Worm (Caenorhabditis elegans) whole organism, L1 larva: ENCODE measurements around the gene eif-3.K.
A peak's percentile ranks its signal among the peaks of the same experiment; 100 is the strongest.

Source experiments
- C34B4.2 ChIP-seq: sonication (generic microtip); optimal IDR thresholded peaks from 2 replicates; lab custom pipeline; 2017; ENCODE audit warnings: mild to moderate bottlenecking, missing genetic modification characterization, missing compliant biosample characterization
- ama-1 ChIP-seq: fragments of 150-350 bp; optimal IDR thresholded peaks from 2 replicates; lab custom pipeline; 2014
- blmp-1 ChIP-seq: fragments of 150-350 bp; optimal IDR thresholded peaks from 2 replicates; lab custom pipeline; 2014; ENCODE audit warnings: missing biosample characterization, missing genetic modification characterization
- ceh-88 ChIP-seq: fragments of 200-800 bp; sonication (Bioruptor generic); IDR thresholded peaks from 2 replicates; pipeline ENCODE4 v1.3.6; 2022; ENCODE audit warnings: missing genetic modification characterization, missing compliant biosample characterization
- dpl-1 ChIP-seq, 3 experiments: fragments of 150-350 bp in 2 of 3; sonication (generic microtip) in 1 of 3; optimal IDR thresholded peaks; 2 replicates each; lab custom pipeline; 2014 to 2017; ENCODE audit warnings: missing biosample characterization in 3 of 3, missing genetic modification characterization in 3 of 3, missing genetic modification reagents in 3 of 3
- efl-1 ChIP-seq, 4 experiments: fragments of 150-350 bp; optimal IDR thresholded peaks in 3 of 4; peaks in 1 of 4; 1 replicate in 1 of 4; 2 replicates in 3 of 4; lab custom pipeline; 2014; ENCODE audit warnings: missing biosample characterization in 2 of 4, missing genetic modification characterization in 2 of 4, missing genetic modification reagents in 2 of 4
- efl-3 ChIP-seq: fragments of 200-800 bp; sonication (Bioruptor generic); optimal IDR thresholded peaks from 2 replicates; lab custom pipeline; 2018; ENCODE audit warnings: mild to moderate bottlenecking, missing genetic modification characterization, missing compliant biosample characterization
- egl-13 ChIP-seq: sonication (generic microtip); optimal IDR thresholded peaks from 2 replicates; lab custom pipeline; 2016; ENCODE audit warnings: missing genotype, missing genetic modification reagents, missing genetic modification characterization, missing compliant biosample characterization
- egl-27 ChIP-seq, 2 experiments: fragments of 150-350 bp in 1 of 2; sonication (generic microtip); optimal IDR thresholded peaks; 3 replicates each; lab custom pipeline; 2017 to 2018; ENCODE audit warnings: missing biosample characterization in 2 of 2, missing genetic modification characterization in 2 of 2, missing genetic modification reagents in 2 of 2
- elt-2 ChIP-seq: sonication (generic microtip); optimal IDR thresholded peaks from 2 replicates; lab custom pipeline; 2016; ENCODE audit warnings: missing genetic modification characterization, mild to moderate bottlenecking, inconsistent platforms, missing compliant biosample characterization, missing genetic modification reagents
- elt-3 ChIP-seq, 6 experiments: fragments of 150-350 bp in 1 of 6; sonication (generic microtip); optimal IDR thresholded peaks; 2 replicates each; lab custom pipeline; 2017 to 2018; ENCODE audit warnings: missing biosample characterization in 6 of 6, missing genetic modification characterization in 6 of 6, inconsistent platforms in 1 of 6
- hlh-17 ChIP-seq: fragments of 200-800 bp; sonication (Bioruptor generic); optimal IDR thresholded peaks from 2 replicates; lab custom pipeline; 2018; ENCODE audit warnings: missing genetic modification characterization, mild to moderate bottlenecking, missing compliant biosample characterization, moderate library complexity, borderline replicate concordance
- hlh-4 ChIP-seq: sonication (generic microtip); optimal IDR thresholded peaks from 2 replicates; lab custom pipeline; 2016; ENCODE audit warnings: mild to moderate bottlenecking, missing genetic modification characterization, missing compliant biosample characterization
- irx-1 ChIP-seq: sonication (generic microtip); optimal IDR thresholded peaks from 2 replicates; lab custom pipeline; 2016; ENCODE audit warnings: missing genetic modification characterization, missing compliant biosample characterization
- isw-1 ChIP-seq: fragments of 200-800 bp; sonication (Bioruptor generic); IDR thresholded peaks from 2 replicates; pipeline ENCODE4 v1.3.6; 2022; ENCODE audit warnings: missing genetic modification characterization, missing compliant biosample characterization
- lin-14 ChIP-seq: fragments of 200-800 bp; sonication (Bioruptor generic); optimal IDR thresholded peaks from 2 replicates; lab custom pipeline; 2018; ENCODE audit warnings: mild to moderate bottlenecking, missing genetic modification characterization, moderate library complexity, missing compliant biosample characterization
- lin-15B ChIP-seq: fragments of 150-350 bp; sonication (generic microtip); optimal IDR thresholded peaks from 3 replicates; lab custom pipeline; 2014; ENCODE audit warnings: missing biosample characterization, missing genetic modification characterization
- lin-35 ChIP-seq, 2 experiments: fragments of 150-350 bp; optimal IDR thresholded peaks; 2 replicates each; lab custom pipeline; 2014; ENCODE audit warnings: missing biosample characterization in 2 of 2, missing genetic modification characterization in 2 of 2, missing genetic modification reagents in 2 of 2
- lin-39 ChIP-seq: fragments of 150-350 bp; optimal IDR thresholded peaks from 2 replicates; lab custom pipeline; 2014; ENCODE audit warnings: missing biosample characterization, missing genetic modification reagents, missing genetic modification characterization
- lsy-2 ChIP-seq, 2 experiments: fragments of 150-350 bp; optimal IDR thresholded peaks; 2 replicates each; lab custom pipeline; 2014; ENCODE audit warnings: missing biosample characterization in 2 of 2, missing genetic modification characterization in 2 of 2
- mdl-1 ChIP-seq, 2 experiments: fragments of 150-350 bp; optimal IDR thresholded peaks; 2 replicates each; lab custom pipeline; 2014 to 2017; ENCODE audit warnings: missing biosample characterization in 2 of 2, missing genetic modification characterization in 2 of 2, inconsistent platforms in 1 of 2
- mef-2 ChIP-seq: fragments of 150-350 bp; optimal IDR thresholded peaks from 2 replicates; lab custom pipeline; 2014; ENCODE audit warnings: missing biosample characterization, missing genetic modification characterization
- nhr-20 ChIP-seq: sonication (generic microtip); optimal IDR thresholded peaks from 2 replicates; lab custom pipeline; 2016; ENCODE audit warnings: mild to moderate bottlenecking, missing genetic modification characterization, missing compliant biosample characterization
- nhr-237 ChIP-seq: fragments of 150-350 bp; optimal IDR thresholded peaks from 2 replicates; lab custom pipeline; 2014; ENCODE audit warnings: missing biosample characterization, missing genetic modification characterization
- nhr-76 ChIP-seq: sonication (generic microtip); optimal IDR thresholded peaks from 2 replicates; lab custom pipeline; 2017; ENCODE audit warnings: missing biosample characterization, missing genetic modification characterization
- nhr-77 ChIP-seq: fragments of 150-350 bp; optimal IDR thresholded peaks from 2 replicates; lab custom pipeline; 2014; ENCODE audit warnings: missing biosample characterization, missing genetic modification characterization
- nhr-85 ChIP-seq: sonication (generic microtip); peaks from one replicate; lab custom pipeline; 2016; ENCODE audit warnings: missing genetic modification characterization, inconsistent platforms, missing compliant biosample characterization
- snpc-4 ChIP-seq: fragments of 150-350 bp; optimal IDR thresholded peaks from 2 replicates; lab custom pipeline; 2014; ENCODE audit warnings: missing biosample characterization, missing genetic modification characterization
- sup-37 ChIP-seq: fragments of 200-800 bp; sonication (Bioruptor generic); optimal IDR thresholded peaks from 2 replicates; lab custom pipeline; 2018; ENCODE audit warnings: mild to moderate bottlenecking, missing genetic modification characterization, missing compliant biosample characterization
- tlp-1 ChIP-seq: fragments of 150-350 bp; optimal IDR thresholded peaks from 2 replicates; lab custom pipeline; 2014; ENCODE audit warnings: missing biosample characterization, missing genetic modification characterization
- unc-130 ChIP-seq: fragments of 150-350 bp; optimal IDR thresholded peaks from 2 replicates; lab custom pipeline; 2017; ENCODE audit warnings: missing biosample characterization, missing genetic modification characterization, inconsistent platforms
- unc-86 ChIP-seq: sonication (generic microtip); optimal IDR thresholded peaks from 2 replicates; lab custom pipeline; 2016; ENCODE audit warnings: missing genetic modification characterization, missing compliant biosample characterization
- vab-15 ChIP-seq: sonication (generic microtip); optimal IDR thresholded peaks from 2 replicates; lab custom pipeline; 2017; ENCODE audit warnings: missing genotype, mild to moderate bottlenecking, missing genetic modification characterization, missing compliant biosample characterization
- zip-4 ChIP-seq: fragments of 200-800 bp; sonication (Bioruptor generic); optimal IDR thresholded peaks from 2 replicates; lab custom pipeline; 2018; ENCODE audit warnings: mild to moderate bottlenecking, missing genetic modification characterization, moderate library complexity, missing compliant biosample characterization

Gene eif-3.K

DNA sequence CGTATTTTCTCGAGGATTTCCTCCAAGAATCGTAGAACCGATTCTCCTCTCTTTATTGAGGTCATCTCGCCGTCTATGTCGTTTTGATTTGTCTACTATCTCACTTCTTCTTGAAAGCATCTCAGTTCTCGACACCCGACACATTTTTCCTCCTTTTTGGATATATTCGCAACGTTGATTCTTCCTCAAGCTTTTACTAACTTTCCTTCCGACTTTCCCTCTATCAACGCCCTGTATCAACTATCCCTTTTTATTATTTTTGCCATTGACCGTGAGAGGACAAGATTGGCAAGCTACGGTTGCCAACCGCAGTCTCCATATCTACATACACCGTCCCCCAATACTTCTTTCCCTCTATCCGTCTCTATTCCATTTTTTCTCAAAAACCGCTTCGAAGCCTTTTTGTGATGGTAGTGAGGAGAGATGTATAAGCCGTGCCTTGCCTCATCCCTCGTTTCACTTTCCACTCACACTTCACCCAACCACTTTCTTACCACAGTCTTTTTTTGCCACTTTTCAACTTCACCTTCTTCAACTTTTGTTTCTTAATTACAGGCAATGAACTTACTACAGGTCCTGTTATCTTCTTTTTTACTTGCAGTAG, 24.8 kb upstream of the eif-3.K start, which contains the start of gene T16G1.2:
TSS of gene T16G1.2 (plus strand) at position 554 of the 604 bp plus-strand sequence.
- TF ChIP-seq blmp-1 (tag; lab: Kevin White, UChicago) (peak; percentile 97), ama-1 (no peak)

DNA sequence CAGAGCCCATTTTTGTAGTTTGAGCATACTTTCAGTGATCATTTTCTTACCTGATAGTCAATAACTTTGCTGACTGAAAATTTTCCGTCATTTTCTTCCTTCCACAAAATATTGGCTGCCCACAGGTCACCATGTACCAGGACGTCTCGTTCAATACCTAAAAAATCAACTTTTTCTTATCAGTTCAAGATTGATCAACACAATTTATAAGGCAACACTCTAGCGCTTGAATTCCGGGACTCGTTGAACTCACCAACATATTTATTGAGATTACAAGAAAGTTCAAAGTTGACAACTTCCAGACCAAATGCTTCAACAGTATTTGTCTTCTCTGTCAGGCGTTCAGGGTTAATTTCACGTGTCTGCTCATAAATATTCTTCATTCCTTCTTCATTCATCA, 20.1 kb upstream of the eif-3.K start:
- TF ChIP-seq nhr-85 (tag; lab: Kevin White, UChicago): peak; percentile 28
- TF ChIP-seq mef-2 (tag; lab: Kevin White, UChicago): no peak
- peak; percentile 37 for TF ChIP-seq elt-2 (tag; lab: Kevin White, UChicago)
- TF ChIP-seq lin-15B (tag; lab: Kevin White, UChicago): no peak
- TF ChIP-seq hlh-4 (tag; lab: Kevin White, UChicago): no peak
- no peak for TF ChIP-seq efl-1 (optimal IDR thresholded peaks at IDR 0.05; lab: Kevin White, UChicago)
- TF ChIP-seq efl-1 (GFP tag; optimal IDR thresholded peaks at IDR 0.05 in 1 of 2; lab: Kevin White, UChicago): peak in 1 of 2 experiments; percentile 2
- no peak for TF ChIP-seq elt-3 (tag; optimal IDR thresholded peaks at IDR 0.05; lab: Kevin White, UChicago)
- no peak for TF ChIP-seq egl-27 (tag; optimal IDR thresholded peaks at IDR 0.05; lab: Kevin White, UChicago)
- no peak for TF ChIP-seq efl-3 (GFP tag; lab: Kevin White, UChicago)
- no peak for TF ChIP-seq ceh-88
- TF ChIP-seq egl-13: no peak

DNA sequence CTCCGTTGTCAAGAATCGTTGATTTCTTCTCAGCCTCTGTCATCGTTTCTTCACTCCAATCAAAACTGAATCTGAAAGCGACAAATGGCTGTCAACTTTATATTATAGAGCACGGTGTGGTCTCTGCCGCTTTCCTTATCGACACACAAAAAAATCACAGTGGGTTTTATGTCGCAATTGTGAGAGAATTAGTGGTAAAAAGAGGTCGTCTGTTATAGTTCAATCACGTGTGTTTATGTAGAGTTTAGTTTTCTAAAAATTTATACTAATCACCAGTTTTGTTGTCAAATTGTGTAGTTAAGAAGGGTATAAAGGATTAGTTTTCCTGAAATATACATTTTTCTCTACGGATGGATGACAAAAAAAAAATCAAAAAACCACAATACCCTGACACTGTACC, 18.8 kb upstream of the eif-3.K start, which contains the start of gene T16G1.7:
TSS of gene T16G1.7 (minus strand) at position 137 of the 400 bp plus-strand sequence.
- TF ChIP-seq isw-1 (GFP tag; lab: Robert Waterston, UW) (no peak), hlh-17 (GFP tag; lab: Kevin White, UChicago) (no peak), elt-2 (tag; lab: Kevin White, UChicago) (peak; percentile 87), sup-37 (GFP tag; lab: Kevin White, UChicago) (no peak), snpc-4 (tag; lab: Kevin White, UChicago) (no peak), mdl-1 (tag; optimal IDR thresholded peaks at IDR 0.05; lab: Kevin White, UChicago) (no peak), vab-15 (tag; lab: Kevin White, UChicago) (no peak), nhr-20 (tag; lab: Kevin White, UChicago) (peak; percentile 85), lin-14 (GFP tag; lab: Kevin White, UChicago) (peak; percentile 30), zip-4 (GFP tag; lab: Kevin White, UChicago) (no peak), lin-35 (GFP tag; optimal IDR thresholded peaks at IDR 0.05; lab: Kevin White, UChicago) (peak in 1 of 2 experiments; percentile 42), blmp-1 (tag; lab: Kevin White, UChicago) (no peak), efl-1 (optimal IDR thresholded peaks at IDR 0.05; lab: Kevin White, UChicago) (no peak), efl-1 (GFP tag; optimal IDR thresholded peaks at IDR 0.05 in 1 of 2; lab: Kevin White, UChicago) (peak in 1 of 2 experiments; percentile 59), tlp-1 (tag; lab: Kevin White, UChicago) (no peak), ama-1 (no peak)
- TF ChIP-seq, all 84 proteins: peak for 5

- peak in 1 of 2 experiments; percentile 17 for TF ChIP-seq lin-35 (GFP tag; optimal IDR thresholded peaks at IDR 0.05; lab: Kevin White, UChicago)
- TF ChIP-seq elt-2 (tag; lab: Kevin White, UChicago): peak; percentile 82
- TF ChIP-seq unc-130: no peak
- peak; percentile 56 for TF ChIP-seq nhr-20 (tag; lab: Kevin White, UChicago)
- TF ChIP-seq lin-14 (GFP tag; lab: Kevin White, UChicago): peak; percentile 4
Observed at ce11 chrV:12937098-12937497, 16.7 kb upstream of the eif-3.K start, which contains the start of gene T16G1.6. T16G1.6 (minus strand) TSS chrV:12937174.

- TF ChIP-seq efl-1 (optimal IDR thresholded peaks at IDR 0.05; lab: Kevin White, UChicago): no peak
- TF ChIP-seq efl-1 (GFP tag; optimal IDR thresholded peaks at IDR 0.05 in 1 of 2; lab: Kevin White, UChicago): peak in 1 of 2 experiments; percentile 41
- TF ChIP-seq irx-1 (tag; lab: Kevin White, UChicago): no peak
Observed at ce11 chrV:12939434-12939833, 14.4 kb upstream of the eif-3.K start, which contains the start of gene T16G1.5. T16G1.5 (minus strand) TSS chrV:12939552.

DNA sequence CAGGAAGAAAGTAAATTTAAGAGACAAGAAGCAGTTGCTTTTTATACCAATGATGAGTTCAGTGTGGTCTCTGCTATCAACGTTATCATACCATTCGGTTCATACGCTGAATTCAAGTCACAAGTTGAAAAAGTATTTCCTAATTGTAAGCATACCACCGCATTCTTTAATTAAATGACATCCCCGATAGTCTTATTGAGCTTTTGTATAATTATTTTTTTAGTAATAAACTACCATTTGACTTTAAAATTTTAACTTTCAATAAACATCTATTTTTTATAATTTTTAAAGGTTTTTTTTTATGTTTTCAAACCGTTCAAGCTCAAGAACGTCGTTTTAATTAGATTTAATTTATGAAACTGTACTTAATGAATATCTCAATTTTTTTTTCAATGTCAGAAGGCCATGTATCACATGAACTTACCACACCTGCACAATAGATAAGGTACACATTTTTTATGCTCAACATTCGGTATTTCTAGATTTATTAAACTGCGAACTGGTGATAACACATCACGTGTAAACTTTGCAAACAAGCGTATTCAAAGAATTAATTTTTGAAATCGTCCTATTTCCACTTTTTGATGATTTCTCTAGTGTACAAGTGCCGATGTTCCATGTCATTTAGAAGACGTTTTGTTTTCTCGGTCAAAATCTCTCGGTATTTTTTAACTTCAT, 11.9 kb upstream of the eif-3.K start, which contains the start of gene T16G1.4:
TSS of gene T16G1.4 (minus strand) at position 51 of the 678 bp plus-strand sequence.
- TF ChIP-seq nhr-77 (tag; lab: Kevin White, UChicago): no peak
- no peak for TF ChIP-seq dpl-1 (GFP tag; optimal IDR thresholded peaks at IDR 0.05; lab: Kevin White, UChicago)
- TF ChIP-seq lsy-2 (tag; optimal IDR thresholded peaks at IDR 0.05; lab: Kevin White, UChicago): no peak
- TF ChIP-seq nhr-20 (tag; lab: Kevin White, UChicago): peak; percentile 8
- peak in 1 of 2 experiments; percentile 22 for TF ChIP-seq lin-35 (GFP tag; optimal IDR thresholded peaks at IDR 0.05; lab: Kevin White, UChicago)
- TF ChIP-seq efl-1 (optimal IDR thresholded peaks at IDR 0.05; lab: Kevin White, UChicago): no peak
- peak in 1 of 2 experiments; percentile 46 for TF ChIP-seq efl-1 (GFP tag; optimal IDR thresholded peaks at IDR 0.05 in 1 of 2; lab: Kevin White, UChicago)
- no peak for TF ChIP-seq unc-86 (tag; lab: Kevin White, UChicago)
- TF ChIP-seq elt-2 (tag; lab: Kevin White, UChicago): peak; percentile 88
- TF ChIP-seq nhr-237: no peak
- TF ChIP-seq C34B4.2: no peak
- no peak for TF ChIP-seq lin-39 (tag; lab: Kevin White, UChicago)
- no peak for TF ChIP-seq nhr-76
- TF ChIP-seq, all 84 proteins: peak for 4
